Fruit fly (Drosophila melanogaster) whole organism, embryonic: ENCODE results near the gene Bicra.

Experiments used
- Aef1 ChIP-seq: fragments of 200-800 bp; sonication (Bioruptor generic); IDR thresholded peaks from 3 replicates; pipeline ENCODE4 v1.3.6; 2022; ENCODE audit warnings: missing biosample characterization, missing genetic modification characterization
- B-H2 ChIP-seq: fragments of 200-800 bp; sonication (Bioruptor generic); optimal IDR thresholded peaks from 2 replicates; lab custom pipeline; 2018; ENCODE audit warnings: missing biosample characterization, mild to moderate bottlenecking, missing genetic modification characterization
- CG10431 ChIP-seq: fragments of 200-800 bp; sonication (Bioruptor generic); optimal IDR thresholded peaks from 3 replicates; lab custom pipeline; 2018; ENCODE audit warnings: missing biosample characterization, mild to moderate bottlenecking, missing genetic modification characterization
- CG11085 ChIP-seq: fragments of 200-800 bp; sonication (Bioruptor generic); IDR thresholded peaks from 2 replicates; pipeline ENCODE4 v1.3.6; 2022; ENCODE audit warnings: missing biosample characterization, missing genetic modification characterization
- CG11247 ChIP-seq: fragments of 200-800 bp; sonication (Bioruptor generic); IDR thresholded peaks from 2 replicates; pipeline ENCODE4 v1.3.6; 2022; ENCODE audit warnings: missing biosample characterization, missing genetic modification characterization
- CG11456 ChIP-seq: fragments of 200-800 bp; sonication (Bioruptor generic); IDR thresholded peaks from 3 replicates; pipeline ENCODE4 v1.3.6; 2022; ENCODE audit warnings: missing biosample characterization, missing genetic modification characterization
- CG11560 ChIP-seq: fragments of 200-800 bp; sonication (Bioruptor generic); IDR thresholded peaks from 3 replicates; pipeline ENCODE4 v1.3.6; 2022; ENCODE audit warnings: missing biosample characterization, missing genetic modification characterization
- CG12659 ChIP-seq: fragments of 200-800 bp; sonication (Bioruptor generic); optimal IDR thresholded peaks from 3 replicates; lab custom pipeline; 2017; ENCODE audit warnings: mild to moderate bottlenecking, missing biosample characterization, missing genetic modification reagents, missing genetic modification characterization
- CG14014 ChIP-seq: fragments of 200-800 bp; sonication (Bioruptor generic); IDR thresholded peaks from 2 replicates; pipeline ENCODE4 v1.3.6; 2022; ENCODE audit warnings: missing biosample characterization, missing genetic modification characterization
- CG14441 ChIP-seq: fragments of 200-800 bp; sonication (Bioruptor generic); IDR thresholded peaks from 2 replicates; pipeline ENCODE4 v1.3.6; 2022; ENCODE audit warnings: missing biosample characterization, missing genetic modification characterization
- CG15696 ChIP-seq: fragments of 200-800 bp; sonication (Bioruptor generic); optimal IDR thresholded peaks from 2 replicates; lab custom pipeline; 2019; ENCODE audit warnings: missing biosample characterization, mild to moderate bottlenecking, missing genetic modification characterization, moderate library complexity
- CG16813 ChIP-seq: fragments of 200-800 bp; sonication (Bioruptor generic); IDR thresholded peaks from 3 replicates; pipeline ENCODE4 v1.3.6; 2022; ENCODE audit warnings: missing biosample characterization, missing genetic modification characterization; ENCODE audit not compliant: partially characterized antibody
- CG17359 ChIP-seq: fragments of 200-800 bp; sonication (Bioruptor generic); optimal IDR thresholded peaks from 3 replicates; lab custom pipeline; 2018; ENCODE audit warnings: missing biosample characterization, mild to moderate bottlenecking, missing genetic modification characterization, moderate library complexity
- CG17802 ChIP-seq: fragments of 200-800 bp; sonication (Bioruptor generic); optimal IDR thresholded peaks from 2 replicates; lab custom pipeline; 2018; ENCODE audit warnings: missing biosample characterization, mild to moderate bottlenecking, missing genetic modification characterization, moderate library complexity
- CG2202 ChIP-seq: fragments of 200-800 bp; sonication (Bioruptor generic); optimal IDR thresholded peaks from 2 replicates; lab custom pipeline; 2018; ENCODE audit warnings: missing biosample characterization, mild to moderate bottlenecking, missing genetic modification characterization
- CG2875 ChIP-seq: fragments of 200-800 bp; sonication (Bioruptor generic); optimal IDR thresholded peaks from 2 replicates; lab custom pipeline; 2017; ENCODE audit warnings: missing biosample characterization, mild to moderate bottlenecking, missing genetic modification characterization, missing genetic modification reagents
- CG30020 ChIP-seq: fragments of 200-800 bp; optimal IDR thresholded peaks from 2 replicates; lab custom pipeline; 2019; ENCODE audit warnings: missing biosample characterization, mild to moderate bottlenecking, missing genetic modification characterization, moderate library complexity
- CG31441 ChIP-seq: fragments of 200-800 bp; sonication (Bioruptor generic); IDR thresholded peaks from 2 replicates; pipeline ENCODE4 v1.3.6; 2022; ENCODE audit warnings: missing biosample characterization, missing genetic modification characterization
- CG3281 ChIP-seq: fragments of 200-800 bp; sonication (Bioruptor generic); optimal IDR thresholded peaks from 3 replicates; lab custom pipeline; 2017; ENCODE audit warnings: missing biosample characterization, mild to moderate bottlenecking, missing genetic modification characterization
- CG34376 ChIP-seq: fragments of 200-800 bp; sonication (Bioruptor generic); optimal IDR thresholded peaks from 2 replicates; lab custom pipeline; 2018; ENCODE audit warnings: missing biosample characterization, mild to moderate bottlenecking, missing genetic modification characterization
- CG3995 ChIP-seq: fragments of 200-800 bp; sonication (Bioruptor generic); optimal IDR thresholded peaks from 3 replicates; lab custom pipeline; 2016; ENCODE audit warnings: missing biosample characterization, missing genetic modification characterization
- CG7556 ChIP-seq: fragments of 200-800 bp; sonication (Bioruptor generic); optimal IDR thresholded peaks from 2 replicates; lab custom pipeline; 2017; ENCODE audit warnings: missing biosample characterization, mild to moderate bottlenecking, missing genetic modification characterization
- Chrac-16 ChIP-seq: fragments of 200-800 bp; sonication (Bioruptor generic); optimal IDR thresholded peaks from 3 replicates; lab custom pipeline; 2016; ENCODE audit warnings: missing biosample characterization, missing genetic modification characterization
- Dad ChIP-seq: fragments of 200-800 bp; sonication (Bioruptor generic); optimal IDR thresholded peaks from 3 replicates; lab custom pipeline; 2016; ENCODE audit warnings: missing biosample characterization, missing genetic modification characterization
- Dbx ChIP-seq: fragments of 200-800 bp; sonication (Bioruptor generic); IDR thresholded peaks from 3 replicates; pipeline ENCODE4 v1.3.6; 2022; ENCODE audit warnings: missing biosample characterization, missing genetic modification characterization
- Drgx ChIP-seq: fragments of 200-800 bp; sonication (Bioruptor generic); IDR thresholded peaks from 2 replicates; pipeline ENCODE4 v1.3.6; 2022; ENCODE audit warnings: missing biosample characterization, missing genetic modification characterization
- Fer2 ChIP-seq: fragments of 200-800 bp; sonication (Bioruptor generic); optimal IDR thresholded peaks from 2 replicates; lab custom pipeline; 2018; ENCODE audit warnings: missing biosample characterization, mild to moderate bottlenecking, missing genetic modification characterization, moderate library complexity
- GATAe ChIP-seq: fragments of 200-800 bp; sonication (Bioruptor generic); conservative IDR thresholded peaks from 2 replicates; pipeline ENCODE4 v1.3.6; 2022; ENCODE audit warnings: missing biosample characterization, missing genetic modification characterization
- Hmr ChIP-seq: fragments of 200-800 bp; sonication (Bioruptor generic); optimal IDR thresholded peaks from 3 replicates; lab custom pipeline; 2017; ENCODE audit warnings: mild to moderate bottlenecking, missing biosample characterization, missing genetic modification reagents, missing genetic modification characterization
- Hmx ChIP-seq: fragments of 200-800 bp; sonication (Bioruptor generic); optimal IDR thresholded peaks from 2 replicates; lab custom pipeline; 2016; ENCODE audit warnings: missing biosample characterization, missing genetic modification characterization
- Mes4 ChIP-seq: fragments of 200-800 bp; sonication (Bioruptor generic); optimal IDR thresholded peaks from 2 replicates; lab custom pipeline; 2016; ENCODE audit warnings: missing biosample characterization, missing genetic modification characterization
- Scr ChIP-seq: fragments of 200-800 bp; sonication (Bioruptor generic); IDR thresholded peaks from 2 replicates; pipeline ENCODE4 v1.3.6; 2022; ENCODE audit warnings: missing biosample characterization, missing genetic modification characterization; ENCODE audit not compliant: partially characterized antibody
- Sox100B ChIP-seq: fragments of 200-800 bp; sonication (Bioruptor generic); optimal IDR thresholded peaks from 3 replicates; lab custom pipeline; 2018; ENCODE audit warnings: missing biosample characterization, mild to moderate bottlenecking, missing genetic modification characterization
- crol ChIP-seq: fragments of 200-800 bp; sonication (Bioruptor generic); IDR thresholded peaks from 2 replicates; pipeline ENCODE4 v1.3.6; 2022; ENCODE audit warnings: missing biosample characterization, missing genetic modification characterization
- cwo ChIP-seq: fragments of 200-800 bp; sonication (Bioruptor generic); optimal IDR thresholded peaks from 3 replicates; lab custom pipeline; 2017; ENCODE audit warnings: missing biosample characterization, missing genetic modification characterization, mild to moderate bottlenecking, moderate library complexity, missing genetic modification reagents
- danr ChIP-seq: fragments of 200-800 bp; sonication (Bioruptor generic); IDR thresholded peaks from 2 replicates; pipeline ENCODE4 v1.3.6; 2022; ENCODE audit warnings: missing biosample characterization, missing genetic modification characterization
- disco-r ChIP-seq: fragments of 200-800 bp; sonication (Bioruptor generic); optimal IDR thresholded peaks from 2 replicates; lab custom pipeline; 2016; ENCODE audit warnings: missing biosample characterization, missing genetic modification characterization
- dmrt99B ChIP-seq: fragments of 200-800 bp; sonication (Bioruptor generic); optimal IDR thresholded peaks from 2 replicates; lab custom pipeline; 2018; ENCODE audit warnings: missing biosample characterization, mild to moderate bottlenecking, missing genetic modification characterization, moderate library complexity
- dpn ChIP-seq, 2 experiments: fragments of 200-800 bp; sonication (Bioruptor generic); optimal IDR thresholded peaks; 3 replicates each; lab custom pipeline; 2016; ENCODE audit warnings: missing biosample characterization in 2 of 2, missing genetic modification characterization in 2 of 2
- grn ChIP-seq: fragments of 200-800 bp; sonication (Bioruptor generic); optimal IDR thresholded peaks from 3 replicates; lab custom pipeline; 2017; ENCODE audit warnings: missing biosample characterization, missing genetic modification characterization
- h ChIP-seq: fragments of >200 bp; optimal IDR thresholded peaks from 2 replicates; lab custom pipeline; 2017
- kah ChIP-seq: fragments of 200-800 bp; sonication (Bioruptor generic); optimal IDR thresholded peaks from 2 replicates; lab custom pipeline; 2018; ENCODE audit warnings: missing biosample characterization, mild to moderate bottlenecking, missing genetic modification characterization
- lilli ChIP-seq: fragments of 200-800 bp; sonication (Bioruptor generic); optimal IDR thresholded peaks from 3 replicates; lab custom pipeline; 2016; ENCODE audit warnings: missing biosample characterization, missing genetic modification characterization
- pb ChIP-seq: fragments of 200-800 bp; sonication (Bioruptor generic); optimal IDR thresholded peaks from 3 replicates; lab custom pipeline; 2016; ENCODE audit warnings: missing biosample characterization, missing genetic modification characterization
- pfk ChIP-seq: fragments of 200-800 bp; sonication (Bioruptor generic); optimal IDR thresholded peaks from 2 replicates; lab custom pipeline; 2018; ENCODE audit warnings: missing biosample characterization, mild to moderate bottlenecking, missing genetic modification characterization, moderate library complexity
- repo ChIP-seq: fragments of 200-800 bp; sonication (Bioruptor generic); optimal IDR thresholded peaks from 2 replicates; lab custom pipeline; 2016; ENCODE audit warnings: missing biosample characterization, missing genetic modification characterization
- run ChIP-seq: fragments of 200-800 bp; sonication (Bioruptor generic); optimal IDR thresholded peaks from 3 replicates; lab custom pipeline; 2018; ENCODE audit warnings: missing biosample characterization, mild to moderate bottlenecking, missing genetic modification characterization
- salm ChIP-seq: fragments of 200-800 bp; sonication (Bioruptor generic); optimal IDR thresholded peaks from 2 replicates; lab custom pipeline; 2018; ENCODE audit warnings: missing biosample characterization, mild to moderate bottlenecking, missing genetic modification characterization
- sc ChIP-seq, 3 experiments: fragments of >200 bp in 2 of 3; fragments of 200-800 bp in 1 of 3; sonication (Bioruptor generic) in 1 of 3; optimal IDR thresholded peaks; 2 replicates in 2 of 3; 3 replicates in 1 of 3; lab custom pipeline; 2017; ENCODE audit warnings: mild to moderate bottlenecking in 1 of 3, missing biosample characterization in 1 of 3, missing genetic modification characterization in 1 of 3, missing genetic modification reagents in 1 of 3
- shn ChIP-seq: fragments of 200-800 bp; sonication (Bioruptor generic); optimal IDR thresholded peaks from 3 replicates; lab custom pipeline; 2016; ENCODE audit warnings: missing biosample characterization, missing genetic modification characterization
- slbo ChIP-seq: fragments of 200-800 bp; sonication (Bioruptor generic); IDR thresholded peaks from 2 replicates; pipeline ENCODE4 v1.3.6; 2022; ENCODE audit warnings: missing biosample characterization, missing genetic modification characterization
- sug ChIP-seq: fragments of 200-800 bp; optimal IDR thresholded peaks from 2 replicates; lab custom pipeline; 2019; ENCODE audit warnings: missing biosample characterization, mild to moderate bottlenecking, missing genetic modification characterization, moderate library complexity

The Bicra gene

dm6 chr3R:29055710-29056109 is 7.1 kb upstream of the Bicra start, which contains the start of gene Sirt7 (continued):
- TF ChIP-seq CG10431 (GFP tag; lab: Kevin White, UChicago) (no peak), CG30020 (no peak), kah (GFP tag; lab: Kevin White, UChicago) (no peak), pfk (GFP tag; lab: Kevin White, UChicago) (no peak), dmrt99B (tag; lab: Kevin White, UChicago) (no peak), lilli (GFP tag; lab: Kevin White, UChicago) (no peak), Dbx (GFP tag; lab: Robert Waterston, UW) (no peak), salm (no peak), CG3281 (GFP tag; lab: Kevin White, UChicago) (no peak), h (no peak), danr (no peak), B-H2 (no peak), Hmr (no peak), CG16813 (GFP tag; lab: Robert Waterston, UW) (peak; percentile 92), CG17359 (tag; lab: Kevin White, UChicago) (no peak), Sox100B (no peak), pb (GFP tag; lab: Kevin White, UChicago) (no peak), CG11085 (GFP tag; lab: Robert Waterston, UW) (no peak)
- TF ChIP-seq, all 482 proteins: peak for 68

- TF ChIP-seq run (no peak), CG12659 (no peak), CG2875 (GFP tag; lab: Kevin White, UChicago) (no peak), CG2202 (tag; lab: Kevin White, UChicago) (no peak), crol (GFP tag; lab: Robert Waterston, UW) (0 out of 2 replicates have a peak, but pooled peaks have one; percentile 14), Mes4 (GFP tag; lab: Kevin White, UChicago) (no peak), CG14441 (GFP tag; lab: Robert Waterston, UW) (no peak), CG15696 (tag; lab: Kevin White, UChicago) (no peak), Drgx (no peak), Hmx (GFP tag; lab: Kevin White, UChicago) (no peak), Aef1 (GFP tag; lab: Robert Waterston, UW) (no peak), CG11560 (tag; lab: Robert Waterston, UW) (no peak), CG34376 (GFP tag; lab: Kevin White, UChicago) (peak; percentile 5), Fer2 (tag; lab: Kevin White, UChicago) (no peak), CG11456 (no peak), repo (GFP tag; lab: Kevin White, UChicago) (no peak), CG17802 (no peak), cwo (GFP tag; lab: Kevin White, UChicago) (no peak), CG14014 (GFP tag; lab: Robert Waterston, UW) (no peak), dpn (GFP tag; optimal IDR thresholded peaks at IDR 0.05; lab: Kevin White, UChicago) (no peak), sc (optimal IDR thresholded peaks at IDR 0.05; lab: Kevin White, UChicago) (no peak), sc (GFP tag; optimal IDR thresholded peaks at IDR 0.05; lab: Kevin White, UChicago) (no peak), CG11247 (GFP tag; lab: Robert Waterston, UW) (no peak), Chrac-16 (no peak), Scr (no peak), GATAe (peak; percentile 70), CG31441 (GFP tag; lab: Robert Waterston, UW) (no peak), Dad (GFP tag; lab: Kevin White, UChicago) (no peak), disco-r (GFP tag; lab: Kevin White, UChicago) (no peak), CG7556 (GFP tag; lab: Kevin White, UChicago) (no peak), slbo (GFP tag; lab: Robert Waterston, UW) (no peak), CG3995 (GFP tag; lab: Kevin White, UChicago) (no peak), lilli (GFP tag; lab: Kevin White, UChicago) (no peak), grn (peak; percentile 21), shn (GFP tag; lab: Kevin White, UChicago) (no peak), sug (tag; lab: Kevin White, UChicago) (peak; percentile 5)
These were observed 3.5 kb upstream of the Bicra start for dm6 chr3R:29059385-29059784.
